Fruit fly (Drosophila melanogaster) whole organism, pupa: Measurements from ENCODE around the gene CG14797.

Source experiments
- CG10348 ChIP-seq: fragments of 200-800 bp; sonication (Bioruptor generic); IDR thresholded peaks from 2 replicates; pipeline ENCODE4 v1.3.6; 2022; ENCODE audit warnings: missing biosample characterization, missing genetic modification characterization
- CG12605 ChIP-seq: fragments of 200-800 bp; sonication (Bioruptor generic); IDR thresholded peaks from 2 replicates; pipeline ENCODE4 v1.3.6; 2022; ENCODE audit warnings: missing biosample characterization, missing genetic modification characterization
- CG13204 ChIP-seq: fragments of 200-800 bp; sonication (Bioruptor generic); optimal IDR thresholded peaks from 2 replicates; lab custom pipeline; 2018; ENCODE audit warnings: missing biosample characterization, mild to moderate bottlenecking, missing genetic modification characterization, moderate library complexity
- CG14655 ChIP-seq: fragments of 200-800 bp; sonication (Bioruptor generic); optimal IDR thresholded peaks from 3 replicates; lab custom pipeline; 2017; ENCODE audit warnings: mild to moderate bottlenecking, missing biosample characterization, missing genetic modification reagents, missing genetic modification characterization
- CG15710 ChIP-seq: fragments of 200-800 bp; sonication (Bioruptor generic); optimal IDR thresholded peaks from 2 replicates; lab custom pipeline; 2018; ENCODE audit warnings: missing biosample characterization, mild to moderate bottlenecking, missing genetic modification characterization, moderate library complexity
- CG17806 ChIP-seq: fragments of 200-800 bp; sonication (Bioruptor generic); optimal IDR thresholded peaks from 2 replicates; lab custom pipeline; 2018; ENCODE audit warnings: missing biosample characterization, mild to moderate bottlenecking, missing genetic modification characterization, moderate library complexity
- CG32121 ChIP-seq: fragments of 200-800 bp; sonication (Bioruptor generic); IDR thresholded peaks from 2 replicates; pipeline ENCODE4 v1.3.6; 2022; ENCODE audit warnings: missing biosample characterization, missing genetic modification characterization
- CG34367 ChIP-seq: fragments of 200-800 bp; sonication (Bioruptor generic); optimal IDR thresholded peaks from 2 replicates; lab custom pipeline; 2018; ENCODE audit warnings: missing biosample characterization, mild to moderate bottlenecking, missing genetic modification characterization
- CG4496 ChIP-seq: fragments of 200-800 bp; sonication (Bioruptor generic); IDR thresholded peaks from 3 replicates; pipeline ENCODE4 v1.3.6; 2022; ENCODE audit warnings: missing biosample characterization, missing genetic modification characterization
- CG8159 ChIP-seq: fragments of 200-800 bp; sonication (Bioruptor generic); optimal IDR thresholded peaks from 3 replicates; lab custom pipeline; 2018; ENCODE audit warnings: missing biosample characterization, mild to moderate bottlenecking, missing genetic modification characterization, moderate library complexity
- CG8301 ChIP-seq: fragments of 200-800 bp; sonication (Bioruptor generic); optimal IDR thresholded peaks from 2 replicates; lab custom pipeline; 2018; ENCODE audit warnings: missing biosample characterization, mild to moderate bottlenecking, missing genetic modification characterization
- CG9948 ChIP-seq: fragments of 200-800 bp; sonication (Bioruptor generic); optimal IDR thresholded peaks from 2 replicates; lab custom pipeline; 2018; ENCODE audit warnings: missing biosample characterization, mild to moderate bottlenecking, missing genetic modification characterization, moderate library complexity
- D1 ChIP-seq: fragments of 200-800 bp; sonication (Bioruptor generic); optimal IDR thresholded peaks from 2 replicates; lab custom pipeline; 2018; ENCODE audit warnings: missing biosample characterization, mild to moderate bottlenecking, missing genetic modification characterization, moderate library complexity
- EcR ChIP-seq: fragments of 200-800 bp; sonication (Bioruptor generic); optimal IDR thresholded peaks from 3 replicates; lab custom pipeline; 2019; ENCODE audit warnings: missing biosample characterization, missing genetic modification characterization, mild to moderate bottlenecking, moderate library complexity, missing genetic modification reagents
- Ets98B ChIP-seq: fragments of 200-800 bp; sonication (Bioruptor generic); IDR thresholded peaks from 2 replicates; pipeline ENCODE4 v1.3.6; 2022; ENCODE audit warnings: missing biosample characterization, missing genetic modification characterization
- Pif1A ChIP-seq: fragments of 200-800 bp; sonication (Bioruptor generic); optimal IDR thresholded peaks from 3 replicates; lab custom pipeline; 2016; ENCODE audit warnings: missing biosample characterization, missing genetic modification characterization
- Pif1B ChIP-seq: fragments of 200-800 bp; sonication (Bioruptor generic); optimal IDR thresholded peaks from 3 replicates; lab custom pipeline; 2016; ENCODE audit warnings: missing biosample characterization, missing genetic modification characterization
- Snoo ChIP-seq: fragments of 200-800 bp; sonication (Bioruptor generic); optimal IDR thresholded peaks from 3 replicates; lab custom pipeline; 2017; ENCODE audit warnings: missing biosample characterization, mild to moderate bottlenecking, missing genetic modification characterization, inconsistent platforms
- fd96Ca ChIP-seq: fragments of 200-800 bp; sonication (Bioruptor generic); IDR thresholded peaks from 3 replicates; pipeline ENCODE4 v1.3.6; 2022; ENCODE audit warnings: missing biosample characterization, missing genetic modification characterization
- gl ChIP-seq: fragments of 200-800 bp; sonication (Bioruptor generic); optimal IDR thresholded peaks from 2 replicates; lab custom pipeline; 2018; ENCODE audit warnings: missing biosample characterization, mild to moderate bottlenecking, missing genetic modification characterization
- rn ChIP-seq: fragments of 200-800 bp; sonication (Bioruptor generic); IDR thresholded peaks from 2 replicates; pipeline ENCODE4 v1.3.6; 2022; ENCODE audit warnings: missing biosample characterization, missing genetic modification characterization

The CG14797 gene

dm6 chrX:1669214-1669613 is 12.2 kb upstream of the CG14797 start, which contains the start of the genes CG3740 and hfw:
CG3740 (minus strand) TSS chrX:1669297.
hfw (plus strand) TSS chrX:1669570.
- peak; percentile 35 for TF ChIP-seq Pif1B (GFP tag; lab: Kevin White, UChicago)
- peak; percentile 64 for TF ChIP-seq CG8159 (tag; lab: Kevin White, UChicago)
- TF ChIP-seq Snoo (tag; lab: Kevin White, UChicago): peak; percentile 45
- TF ChIP-seq rn (GFP tag; lab: Robert Waterston, UW): peak; percentile 72; the same call in 1 of the 2 replicates
- TF ChIP-seq fd96Ca (GFP tag; lab: Robert Waterston, UW): peak; percentile 42; the same call in 1 of the 3 replicates
- 0 out of 2 replicates have a peak, but pooled peaks have one; percentile 9 for TF ChIP-seq CG10348 (GFP tag; lab: Robert Waterston, UW)
- TF ChIP-seq CG4496 (GFP tag; lab: Robert Waterston, UW): peak; percentile 80
- TF ChIP-seq CG15710 (tag; lab: Kevin White, UChicago): peak; percentile 61
- no peak for TF ChIP-seq EcR
- TF ChIP-seq D1 (tag; lab: Kevin White, UChicago): no peak
- no peak for TF ChIP-seq CG34367 (tag; lab: Kevin White, UChicago)
- TF ChIP-seq Ets98B (GFP tag; lab: Robert Waterston, UW): peak; percentile 51
- TF ChIP-seq CG9948 (tag; lab: Kevin White, UChicago): peak; percentile 52
- no peak for TF ChIP-seq CG13204 (GFP tag; lab: Kevin White, UChicago)
- TF ChIP-seq CG32121: peak; percentile 72
- TF ChIP-seq Pif1A (GFP tag; lab: Kevin White, UChicago): no peak
- 0 out of 2 replicates have a peak, but pooled peaks have one; percentile 4 for TF ChIP-seq CG12605
- peak; percentile 58 for TF ChIP-seq CG17806 (tag; lab: Kevin White, UChicago)
- no peak for TF ChIP-seq CG14655 (GFP tag; lab: Kevin White, UChicago)
- TF ChIP-seq CG8301 (tag; lab: Kevin White, UChicago): no peak
- TF ChIP-seq gl: no peak

- TF ChIP-seq CG9948 (tag; lab: Kevin White, UChicago): no peak
- TF ChIP-seq fd96Ca (GFP tag; lab: Robert Waterston, UW): no peak
- TF ChIP-seq CG13204 (GFP tag; lab: Kevin White, UChicago): no peak
- TF ChIP-seq EcR: no peak
Observed at dm6 chrX:1669840-1670239, 11.5 kb upstream of the CG14797 start.

dm6 chrX:1686305-1686704 is 4.9 kb downstream of the CG14797 start, which contains the start of gene b6:
b6 (plus strand) TSS chrX:1686624.
- TF ChIP-seq rn (GFP tag; lab: Robert Waterston, UW): no peak
- TF ChIP-seq Ets98B (GFP tag; lab: Robert Waterston, UW): no peak
- TF ChIP-seq fd96Ca (GFP tag; lab: Robert Waterston, UW): no peak
- no peak for TF ChIP-seq CG34367 (tag; lab: Kevin White, UChicago)
- TF ChIP-seq CG14655 (GFP tag; lab: Kevin White, UChicago): no peak
- no peak for TF ChIP-seq CG10348 (GFP tag; lab: Robert Waterston, UW)

- no peak for TF ChIP-seq CG10348 (GFP tag; lab: Robert Waterston, UW)
- TF ChIP-seq EcR: no peak
- TF ChIP-seq CG9948 (tag; lab: Kevin White, UChicago): no peak
- TF ChIP-seq CG8159 (tag; lab: Kevin White, UChicago): no peak
- no peak for TF ChIP-seq rn (GFP tag; lab: Robert Waterston, UW)
- no peak for TF ChIP-seq D1 (tag; lab: Kevin White, UChicago)
- no peak for TF ChIP-seq gl
- TF ChIP-seq CG14655 (GFP tag; lab: Kevin White, UChicago): no peak
- no peak for TF ChIP-seq CG12605
- no peak for TF ChIP-seq Ets98B (GFP tag; lab: Robert Waterston, UW)
Observed at dm6 chrX:1691475-1691874, 10.1 kb downstream of the CG14797 start.

dm6 chrX:1692553-1692952 is 11.2 kb downstream of the CG14797 start, which contains the start of gene CG32809:
CG32809 (minus strand) TSS chrX:1692768.
- no peak for TF ChIP-seq D1 (tag; lab: Kevin White, UChicago)
- no peak for TF ChIP-seq CG10348 (GFP tag; lab: Robert Waterston, UW)
- no peak for TF ChIP-seq CG14655 (GFP tag; lab: Kevin White, UChicago)
- no peak for TF ChIP-seq fd96Ca (GFP tag; lab: Robert Waterston, UW)
- no peak for TF ChIP-seq Snoo (tag; lab: Kevin White, UChicago)
- no peak for TF ChIP-seq Pif1B (GFP tag; lab: Kevin White, UChicago)
- no peak for TF ChIP-seq Ets98B (GFP tag; lab: Robert Waterston, UW)
- TF ChIP-seq CG8159 (tag; lab: Kevin White, UChicago): no peak
- TF ChIP-seq CG8301 (tag; lab: Kevin White, UChicago): no peak
- no peak for TF ChIP-seq CG13204 (GFP tag; lab: Kevin White, UChicago)
- no peak for TF ChIP-seq CG32121
- TF ChIP-seq CG12605: no peak
- no peak for TF ChIP-seq CG15710 (tag; lab: Kevin White, UChicago)
- no peak for TF ChIP-seq EcR

dm6 chrX:1695529-1696410 is 14.4 kb downstream of the CG14797 start, which contains the start of gene a6:
a6 (minus strand) TSS chrX:1695889.
- TF ChIP-seq fd96Ca (GFP tag; lab: Robert Waterston, UW) (peak; percentile 15; the same call in 1 of the 3 replicates), CG8301 (tag; lab: Kevin White, UChicago) (no peak)
